Fruit fly (Drosophila melanogaster) ovary, adult (tissue): ENCODE results near the gene CG42322.

Experiments used
- CG17801 ChIP-seq: fragments of 200-800 bp; optimal IDR thresholded peaks from 2 replicates; lab custom pipeline; 2019; ENCODE audit warnings: missing biosample characterization, mild to moderate bottlenecking, missing genetic modification characterization, moderate library complexity; ENCODE audit not compliant: partially characterized antibody

CG42322 gene

dm6 chr3R:20739971-20740370 lies at the start of gene CG42322:
Gene CG42322, plus strand, starts transcription at chr3R:20740108.
- TF ChIP-seq CG17801 (GFP tag; lab: Kevin White, UChicago) = no peak

DNA sequence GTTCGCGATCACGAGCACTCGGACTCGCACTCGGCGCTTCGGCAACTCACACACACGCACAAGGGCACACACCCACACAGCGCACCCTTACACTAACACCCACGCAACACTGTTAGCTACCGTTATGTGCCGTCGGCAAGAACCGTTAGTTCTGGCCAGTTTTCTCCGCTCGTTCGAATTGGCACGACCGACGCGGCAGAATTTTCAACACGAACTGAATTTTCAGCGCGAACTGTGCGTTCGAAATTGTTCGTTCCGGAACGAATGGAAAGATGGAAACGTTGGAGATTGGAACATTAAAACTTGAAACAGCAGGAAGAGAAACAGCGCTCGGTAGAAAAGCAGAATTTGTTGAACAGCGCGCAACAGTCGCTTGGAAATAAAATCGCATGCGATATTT lies 25.5 kb upstream of the CG42322 start, which contains the start of gene Oamb:
Gene Oamb (minus strand): TSS at position 218 of the 400 bp plus-strand sequence.
- TF ChIP-seq CG17801 (GFP tag; lab: Kevin White, UChicago) = no peak

- no peak for TF ChIP-seq CG17801 (GFP tag; lab: Kevin White, UChicago)
Observed at dm6 chr3R:20719286-20719685, 20.6 kb upstream of the CG42322 start.

- TF ChIP-seq CG17801 (GFP tag; lab: Kevin White, UChicago) = no peak
Observed at dm6 chr3R:20723491-20723890, 16.4 kb upstream of the CG42322 start.

- no peak for TF ChIP-seq CG17801 (GFP tag; lab: Kevin White, UChicago)
Observed at dm6 chr3R:20731331-20731730, 8.6 kb upstream of the CG42322 start, which contains the start of gene CG31205. Gene CG31205, plus strand, starts transcription at chr3R:20731631.

dm6 chr3R:20735405-20735804 lies 4.5 kb upstream of the CG42322 start, which contains the start of gene Cdk2:
Gene Cdk2, plus strand, starts transcription at chr3R:20735623.
- no peak for TF ChIP-seq CG17801 (GFP tag; lab: Kevin White, UChicago)

- TF ChIP-seq CG17801 (GFP tag; lab: Kevin White, UChicago) = no peak
Observed at dm6 chr3R:20739000-20739399, 908 bp upstream of the CG42322 start, which contains the start of gene CG17267. Gene CG17267, minus strand, starts transcription at chr3R:20739100.

DNA sequence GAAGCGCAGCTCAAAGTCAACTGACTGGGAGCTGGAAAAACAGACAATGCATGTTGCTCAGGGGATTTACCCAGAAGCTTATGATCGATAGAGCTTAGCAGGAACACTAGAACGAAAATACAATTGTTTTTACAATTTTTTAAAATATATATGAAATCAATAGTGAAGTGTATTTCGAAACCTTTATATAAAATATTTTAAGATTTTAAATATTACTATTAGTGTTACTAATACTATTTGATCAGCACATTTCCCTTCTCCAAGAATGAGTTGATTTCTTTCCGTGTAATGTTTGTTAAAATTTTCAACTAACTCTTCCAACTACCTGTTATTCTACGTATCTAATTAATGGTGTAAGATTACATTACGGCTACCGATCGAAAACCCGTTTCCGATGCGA lies 3.9 kb downstream of the CG42322 start, which contains the start of gene CG31199:
Gene CG31199 (minus strand): TSS at position 101 of the 400 bp plus-strand sequence.
- TF ChIP-seq CG17801 (GFP tag; lab: Kevin White, UChicago) = no peak

- TF ChIP-seq CG17801 (GFP tag; lab: Kevin White, UChicago) = no peak
Observed at dm6 chr3R:20745238-20745637, 5.3 kb downstream of the CG42322 start, which contains the start of gene CG31200. Gene CG31200, minus strand, starts transcription at chr3R:20745338.

DNA sequence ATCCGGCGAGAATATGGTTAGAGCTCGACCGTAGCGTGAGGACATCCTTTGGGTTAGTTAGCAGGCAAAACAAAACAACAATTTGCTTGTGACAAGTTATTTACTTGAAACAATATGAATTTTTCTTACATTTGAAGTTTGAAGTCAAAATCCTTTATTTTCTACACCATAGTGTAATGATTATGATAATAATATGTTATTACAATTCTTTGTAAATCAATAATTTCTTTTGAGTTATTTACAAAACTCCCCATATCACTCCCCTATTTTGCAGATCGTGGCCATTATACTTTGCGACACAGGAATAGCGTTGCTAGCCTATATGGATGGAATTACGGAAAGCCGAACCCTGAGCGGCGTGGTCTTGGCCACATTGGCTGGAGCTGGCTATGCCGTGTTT lies 9.1 kb downstream of the CG42322 start, which contains the start of gene Prosalpha4T1:
Gene Prosalpha4T1 (minus strand): TSS at position 101 of the 400 bp plus-strand sequence.
- TF ChIP-seq CG17801 (GFP tag; lab: Kevin White, UChicago) = no peak

dm6 chr3R:20749536-20749935 lies 9.6 kb downstream of the CG42322 start:
- no peak for TF ChIP-seq CG17801 (GFP tag; lab: Kevin White, UChicago)

DNA sequence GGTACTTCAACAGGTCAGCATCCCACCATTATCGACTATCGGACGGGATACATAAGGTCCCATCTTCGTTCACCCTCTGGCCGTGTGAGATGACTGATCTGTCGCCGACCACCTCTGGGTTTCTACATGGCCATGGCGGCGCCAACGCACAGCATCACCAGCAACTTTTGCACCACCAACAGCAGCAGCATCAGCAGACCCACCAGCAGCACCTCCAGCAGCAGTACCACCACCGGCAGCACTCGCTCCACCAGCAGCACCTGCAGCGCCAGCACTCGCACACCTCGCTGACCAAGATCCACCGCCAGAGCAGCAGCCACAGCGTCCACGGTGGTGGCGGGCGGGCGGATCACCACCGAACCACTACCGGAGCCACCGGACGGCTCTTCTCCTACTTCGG lies 15.1 kb downstream of the CG42322 start:
- TF ChIP-seq CG17801 (GFP tag; lab: Kevin White, UChicago) = no peak

DNA sequence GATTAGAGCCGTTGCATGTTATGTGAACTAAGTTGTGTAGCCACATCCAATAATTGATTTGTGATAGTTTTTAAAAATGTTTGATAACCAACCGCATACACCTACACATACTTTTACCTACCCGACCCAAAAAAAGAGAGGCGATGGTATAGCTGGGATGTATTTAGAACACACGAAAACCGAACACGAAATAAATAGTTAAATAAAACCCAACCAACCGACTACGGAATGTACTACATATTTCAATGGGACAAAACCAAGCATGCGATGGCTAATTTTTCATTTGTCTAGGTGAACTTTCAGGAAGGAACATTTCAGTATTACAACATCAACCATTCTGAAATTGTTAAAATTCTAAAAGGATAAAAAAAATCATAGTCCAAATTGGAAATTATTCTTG lies 16.5 kb downstream of the CG42322 start, which contains the start of gene Syp:
Gene Syp (plus strand): TSS at position 301 of the 400 bp plus-strand sequence.
- no peak for TF ChIP-seq CG17801 (GFP tag; lab: Kevin White, UChicago)

dm6 chr3R:20762175-20762795 lies 22.4 kb downstream of the CG42322 start, which contains the start of gene CG31195:
Gene CG31195, minus strand, starts transcription at chr3R:20762369.
- no peak for TF ChIP-seq CG17801 (GFP tag; lab: Kevin White, UChicago)

dm6 chr3R:20764058-20764457 lies 24.1 kb downstream of the CG42322 start:
- TF ChIP-seq CG17801 (GFP tag; lab: Kevin White, UChicago) = no peak
